Fruit fly (Drosophila melanogaster) whole organism: Measurements from ENCODE around the gene barc.

Experiments used
- CG8478 ChIP-seq: fragments of >200 bp; optimal IDR thresholded peaks from 2 replicates; lab custom pipeline; 2018; ENCODE audit warnings: inconsistent platforms
- Dll ChIP-seq: fragments of >200 bp; optimal IDR thresholded peaks from 2 replicates; lab custom pipeline; 2017
- EcR ChIP-seq, 2 experiments: fragments of >200 bp; optimal IDR thresholded peaks; 2 replicates each; lab custom pipeline; 2017; ENCODE audit warnings: missing biosample characterization in 2 of 2, missing genetic modification characterization in 2 of 2, missing genetic modification reagents in 2 of 2
- pan ChIP-seq: fragments of >200 bp; optimal IDR thresholded peaks from 2 replicates; lab custom pipeline; 2017
- psq ChIP-seq: fragments of >200 bp; optimal IDR thresholded peaks from 2 replicates; lab custom pipeline; 2017
- usp ChIP-seq: fragments of >200 bp; optimal IDR thresholded peaks from 2 replicates; lab custom pipeline; 2017; ENCODE audit warnings: missing biosample characterization, missing genetic modification characterization, mixed read lengths

The barc gene

dm6 chr3L:21414331-21414730 lies 18.6 kb downstream of the barc start:
- TF ChIP-seq Dll (lab: Kevin White, UChicago) (no peak), usp (GFP tag; lab: Kevin White, UChicago) (no peak)

- TF ChIP-seq EcR (GFP tag; optimal IDR thresholded peaks at IDR 0.05; lab: Kevin White, UChicago): no peak
- no peak for TF ChIP-seq Dll (lab: Kevin White, UChicago)
- no peak for TF ChIP-seq usp (GFP tag; lab: Kevin White, UChicago)
- no peak for TF ChIP-seq pan (lab: Kevin White, UChicago)
- TF ChIP-seq psq (lab: Kevin White, UChicago): no peak
- TF ChIP-seq CG8478 (lab: Kevin White, UChicago): no peak
Measured at dm6 chr3L:21412140-21412539, 20.8 kb downstream of the barc start.

dm6 chr3L:21406638-21407037 lies 26.3 kb downstream of the barc start, which contains the start of gene sa:
Gene sa (minus strand): TSS chr3L:21406738.
- TF ChIP-seq Dll (lab: Kevin White, UChicago): no peak
- no peak for TF ChIP-seq usp (GFP tag; lab: Kevin White, UChicago)
- TF ChIP-seq pan (lab: Kevin White, UChicago): no peak
- no peak for TF ChIP-seq psq (lab: Kevin White, UChicago)
- no peak for TF ChIP-seq EcR (GFP tag; optimal IDR thresholded peaks at IDR 0.05; lab: Kevin White, UChicago)

- TF ChIP-seq Dll (lab: Kevin White, UChicago): no peak
- TF ChIP-seq usp (GFP tag; lab: Kevin White, UChicago): no peak
- TF ChIP-seq psq (lab: Kevin White, UChicago): no peak
- TF ChIP-seq CG8478 (lab: Kevin White, UChicago): no peak
- no peak for TF ChIP-seq EcR (GFP tag; optimal IDR thresholded peaks at IDR 0.05; lab: Kevin White, UChicago)
- TF ChIP-seq pan (lab: Kevin White, UChicago): no peak
Measured at dm6 chr3L:21402552-21402951, 30.4 kb downstream of the barc start.

dm6 chr3L:21400206-21400605 lies 32.7 kb downstream of the barc start:
- no peak for TF ChIP-seq EcR (GFP tag; optimal IDR thresholded peaks at IDR 0.05; lab: Kevin White, UChicago)
- no peak for TF ChIP-seq Dll (lab: Kevin White, UChicago)
- no peak for TF ChIP-seq usp (GFP tag; lab: Kevin White, UChicago)
- no peak for TF ChIP-seq CG8478 (lab: Kevin White, UChicago)
- TF ChIP-seq pan (lab: Kevin White, UChicago): no peak
- no peak for TF ChIP-seq psq (lab: Kevin White, UChicago)

dm6 chr3L:21398156-21398555 lies 34.8 kb downstream of the barc start:
- TF ChIP-seq Dll (lab: Kevin White, UChicago) (no peak), CG8478 (lab: Kevin White, UChicago) (no peak)

dm6 chr3L:21390431-21390830 lies 42.5 kb downstream of the barc start:
- no peak for TF ChIP-seq usp (GFP tag; lab: Kevin White, UChicago)
- no peak for TF ChIP-seq CG8478 (lab: Kevin White, UChicago)
- no peak for TF ChIP-seq pan (lab: Kevin White, UChicago)

- TF ChIP-seq EcR (GFP tag; optimal IDR thresholded peaks at IDR 0.05; lab: Kevin White, UChicago) (no peak), CG8478 (lab: Kevin White, UChicago) (no peak), psq (lab: Kevin White, UChicago) (no peak), usp (GFP tag; lab: Kevin White, UChicago) (no peak), pan (lab: Kevin White, UChicago) (no peak), Dll (lab: Kevin White, UChicago) (no peak)
Measured at dm6 chr3L:21389758-21390157, 43.2 kb downstream of the barc start.

- TF ChIP-seq pan (lab: Kevin White, UChicago): no peak
- no peak for TF ChIP-seq CG8478 (lab: Kevin White, UChicago)
- no peak for TF ChIP-seq Dll (lab: Kevin White, UChicago)
- no peak for TF ChIP-seq usp (GFP tag; lab: Kevin White, UChicago)
- no peak for TF ChIP-seq EcR (GFP tag; optimal IDR thresholded peaks at IDR 0.05; lab: Kevin White, UChicago)
- no peak for TF ChIP-seq psq (lab: Kevin White, UChicago)
Measured at dm6 chr3L:21388824-21389223, 44.1 kb downstream of the barc start.

- TF ChIP-seq CG8478 (lab: Kevin White, UChicago): no peak
- no peak for TF ChIP-seq usp (GFP tag; lab: Kevin White, UChicago)
- no peak for TF ChIP-seq psq (lab: Kevin White, UChicago)
- no peak for TF ChIP-seq EcR (GFP tag; optimal IDR thresholded peaks at IDR 0.05; lab: Kevin White, UChicago)
Measured at dm6 chr3L:21386917-21387316, 46.0 kb downstream of the barc start.

dm6 chr3L:21385699-21386098 lies 47.2 kb downstream of the barc start:
- TF ChIP-seq CG8478 (lab: Kevin White, UChicago) (no peak), usp (GFP tag; lab: Kevin White, UChicago) (no peak), Dll (lab: Kevin White, UChicago) (no peak), EcR (GFP tag; optimal IDR thresholded peaks at IDR 0.05; lab: Kevin White, UChicago) (no peak), pan (lab: Kevin White, UChicago) (no peak), psq (lab: Kevin White, UChicago) (no peak)

- TF ChIP-seq usp (GFP tag; lab: Kevin White, UChicago): no peak
- no peak for TF ChIP-seq Dll (lab: Kevin White, UChicago)
- no peak for TF ChIP-seq pan (lab: Kevin White, UChicago)
- no peak for TF ChIP-seq CG8478 (lab: Kevin White, UChicago)
- TF ChIP-seq psq (lab: Kevin White, UChicago): no peak
- no peak for TF ChIP-seq EcR (GFP tag; optimal IDR thresholded peaks at IDR 0.05; lab: Kevin White, UChicago)
Measured at dm6 chr3L:21383440-21383839, 49.5 kb downstream of the barc start.
